Worm (Caenorhabditis elegans): ENCODE data around the gene arrd-22.

ce11 chrV:3391005-3391404, 19.3 kb upstream of the arrd-22 start:
- TF ChIP-seq nfya-1 (tag; optimal IDR thresholded peaks at IDR 0.05): no peak
- no peak for TF ChIP-seq ama-1 (optimal IDR thresholded peaks at IDR 0.05)
- no peak for TF ChIP-seq unc-86 (tag; optimal IDR thresholded peaks at IDR 0.05)

All from whole organism, late embryonic.